Worm (Caenorhabditis elegans) whole organism, late embryonic: ENCODE results near the gene fbxa-4.

Experiments used
- C38D4.7 ChIP-seq: fragments of 200-800 bp; sonication (Bioruptor generic); optimal IDR thresholded peaks from 2 replicates; lab custom pipeline; 2018; ENCODE audit warnings: mild to moderate bottlenecking, missing genetic modification characterization, moderate library complexity, missing compliant biosample characterization
- ceh-2 ChIP-seq: sonication (generic microtip); optimal IDR thresholded peaks from 2 replicates; lab custom pipeline; 2016; ENCODE audit warnings: missing genotype, missing genetic modification characterization, missing compliant biosample characterization
- ceh-45 ChIP-seq: fragments of 200-800 bp; sonication (Bioruptor generic); IDR thresholded peaks from 2 replicates; pipeline ENCODE4 v1.3.6; 2022; ENCODE audit warnings: missing genetic modification reagents, missing genetic modification characterization, missing compliant biosample characterization
- fkh-6 ChIP-seq: sonication (generic microtip); optimal IDR thresholded peaks from 2 replicates; lab custom pipeline; 2016; ENCODE audit warnings: missing genetic modification characterization, missing compliant biosample characterization
- hlh-30 ChIP-seq: sonication (generic microtip); optimal IDR thresholded peaks from 2 replicates; lab custom pipeline; 2017; ENCODE audit warnings: antibody characterized with exemption, missing genetic modification characterization, missing compliant biosample characterization; ENCODE audit not compliant: insufficient read depth
- hlh-6 ChIP-seq: sonication (generic microtip); optimal IDR thresholded peaks from 2 replicates; lab custom pipeline; 2016; ENCODE audit warnings: missing genotype, missing genetic modification characterization, missing compliant biosample characterization
- nfya-1 ChIP-seq: sonication (generic microtip); optimal IDR thresholded peaks from 2 replicates; lab custom pipeline; 2017; ENCODE audit warnings: missing genetic modification characterization, mild to moderate bottlenecking, missing compliant biosample characterization, antibody characterized with exemption, moderate library complexity
- nhr-11 ChIP-seq: fragments of 150-350 bp; optimal IDR thresholded peaks from 2 replicates; lab custom pipeline; 2014; ENCODE audit warnings: missing biosample characterization, missing genetic modification characterization
- nhr-232 ChIP-seq: sonication (generic microtip); optimal IDR thresholded peaks from 2 replicates; lab custom pipeline; 2016; ENCODE audit warnings: missing genetic modification characterization, missing compliant biosample characterization
- odd-2 ChIP-seq: sonication (generic microtip); optimal IDR thresholded peaks from 2 replicates; lab custom pipeline; 2017; ENCODE audit warnings: antibody characterized with exemption, mild to moderate bottlenecking, missing genetic modification characterization, missing compliant biosample characterization
- pax-1 ChIP-seq: fragments of 150-350 bp; optimal IDR thresholded peaks from 2 replicates; lab custom pipeline; 2014; ENCODE audit warnings: missing biosample characterization, missing genetic modification characterization
- pha-4 ChIP-seq: fragments of 150-350 bp; optimal IDR thresholded peaks from 2 replicates; lab custom pipeline; 2018; ENCODE audit warnings: missing biosample characterization, missing genetic modification reagents, missing genetic modification characterization
- rnt-1 ChIP-seq: sonication (generic microtip); optimal IDR thresholded peaks from 2 replicates; lab custom pipeline; 2016; ENCODE audit warnings: missing genetic modification characterization, missing compliant biosample characterization
- unc-42 ChIP-seq: sonication (generic microtip); optimal IDR thresholded peaks from 2 replicates; lab custom pipeline; 2016; ENCODE audit warnings: missing genotype, missing genetic modification characterization, missing compliant biosample characterization

DNA sequence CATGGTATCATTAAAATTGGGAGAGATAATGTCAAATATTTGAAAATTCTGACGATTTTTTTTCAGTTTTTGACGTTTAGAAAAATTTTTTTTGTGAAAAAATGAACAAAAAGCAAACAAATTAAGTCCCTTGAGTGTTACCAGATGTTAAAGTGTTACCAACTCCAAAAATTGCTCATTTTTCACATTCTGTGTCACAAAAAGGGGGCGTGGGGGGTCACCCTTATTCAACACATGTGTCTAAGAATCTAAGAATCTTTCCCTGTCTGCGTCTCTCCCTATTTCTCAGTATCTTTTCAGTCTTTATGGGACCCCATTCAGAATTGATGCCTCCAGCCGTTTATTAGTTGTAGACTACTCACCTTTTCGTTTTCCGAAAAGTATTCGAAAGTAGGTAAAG is 23.6 kb upstream of the fbxa-4 start:
- TF ChIP-seq nhr-11 (tag; lab: Kevin White, UChicago), result no peak
- TF ChIP-seq hlh-30 (tag; lab: Kevin White, UChicago), result no peak
- TF ChIP-seq fkh-6 (tag; lab: Kevin White, UChicago), result no peak
- no peak for TF ChIP-seq pha-4 (tag; lab: Kevin White, UChicago)
- no peak for TF ChIP-seq C38D4.7 (GFP tag; lab: Kevin White, UChicago)
- no peak for TF ChIP-seq ceh-2 (tag; lab: Kevin White, UChicago)
- no peak for TF ChIP-seq hlh-6 (tag; lab: Kevin White, UChicago)
- TF ChIP-seq odd-2 (tag; lab: Kevin White, UChicago), result no peak
- TF ChIP-seq nfya-1 (tag; lab: Kevin White, UChicago), result no peak
- TF ChIP-seq rnt-1 (tag; lab: Kevin White, UChicago), result no peak
- TF ChIP-seq ceh-45, result no peak
- no peak for TF ChIP-seq nhr-232
- TF ChIP-seq unc-42 (tag; lab: Kevin White, UChicago), result no peak
- no peak for TF ChIP-seq pax-1 (tag; lab: Kevin White, UChicago)
